Fruit fly (Drosophila melanogaster): ENCODE measurements around the gene Mipp1.

The Mipp1 gene

DNA sequence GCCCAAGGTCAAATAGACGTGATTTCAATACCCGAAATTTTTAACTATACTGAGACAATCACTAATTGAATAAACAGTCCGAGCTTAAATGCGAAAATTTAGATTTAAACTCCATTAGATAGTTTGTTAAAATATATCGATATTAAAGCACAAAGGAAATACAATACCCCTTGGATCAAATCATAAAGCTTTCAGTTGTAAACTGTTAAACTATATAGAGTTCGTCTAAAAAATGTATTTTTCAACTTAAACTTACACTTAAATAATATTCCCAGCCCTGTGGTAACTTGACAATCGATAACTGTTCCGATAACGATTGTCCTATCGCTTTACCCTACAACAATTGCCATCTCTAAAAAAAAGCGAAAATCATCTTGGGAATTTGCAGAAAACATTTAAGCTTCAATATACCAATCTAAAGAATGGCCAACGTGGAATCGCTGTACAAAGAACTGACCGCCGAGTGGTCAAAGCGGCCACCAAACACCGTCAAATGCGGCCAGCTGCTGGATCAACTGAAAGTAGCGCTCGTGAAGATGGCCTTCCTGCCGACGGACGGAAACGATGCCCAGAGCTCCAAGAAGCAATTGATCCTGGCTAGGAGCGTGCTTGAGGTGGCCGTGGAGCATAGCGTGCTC lies 9.7 kb upstream of the Mipp1 start, which contains the start of gene Rpn12 (continued):
- TF ChIP-seq CG12155 (GFP tag; optimal IDR thresholded peaks at IDR 0.05) (peak; percentile 22), CG6654 (GFP tag; optimal IDR thresholded peaks at IDR 0.05) (no peak), CG11504 (tag; optimal IDR thresholded peaks at IDR 0.05) (no peak), dm (GFP tag; optimal IDR thresholded peaks at IDR 0.05) (peak; percentile 31), ab (GFP tag; optimal IDR thresholded peaks at IDR 0.05) (no peak), sna (GFP tag; IDR thresholded peaks at IDR 0.05; ENCODE audit: partially characterized antibody) (peak; percentile 86), wdn (GFP tag; IDR thresholded peaks at IDR 0.05) (no peak), Dip2 (GFP tag; IDR thresholded peaks at IDR 0.05) (no peak), Trl (optimal IDR thresholded peaks at IDR 0.05) (no peak), Trl (GFP tag; optimal IDR thresholded peaks at IDR 0.05) (no peak), CoRest (tag; optimal IDR thresholded peaks at IDR 0.05) (peak; percentile 47), ftz-f1 (GFP tag; optimal IDR thresholded peaks at IDR 0.05) (no peak), CG9609 (GFP tag; optimal IDR thresholded peaks at IDR 0.05) (no peak), exex (tag; optimal IDR thresholded peaks at IDR 0.05) (no peak), caup (GFP tag; optimal IDR thresholded peaks at IDR 0.05; ENCODE audit: severe bottlenecking) (no peak), CG17328 (GFP tag; IDR thresholded peaks at IDR 0.05) (no peak), Pdp1 (GFP tag; optimal IDR thresholded peaks at IDR 0.05) (peak; percentile 9 to 26), CG3065 (GFP tag; optimal IDR thresholded peaks at IDR 0.05) (no peak), zf30C (GFP tag; optimal IDR thresholded peaks at IDR 0.05) (peak; percentile 25), crp (GFP tag; optimal IDR thresholded peaks at IDR 0.05) (peak in 1 of 2 experiments; percentile 4), ase (GFP tag; IDR thresholded peaks at IDR 0.05) (no peak), CG1647 (GFP tag; optimal IDR thresholded peaks at IDR 0.05) (no peak), Drgx (GFP tag; IDR thresholded peaks at IDR 0.05) (no peak), jumu (GFP tag; optimal IDR thresholded peaks at IDR 0.05) (no peak), CG4617 (GFP tag; optimal IDR thresholded peaks at IDR 0.05; ENCODE audit: borderline replicate concordance) (peak; percentile 53), chn (GFP tag; optimal IDR thresholded peaks at IDR 0.05) (no peak), CG17829 (tag; optimal IDR thresholded peaks at IDR 0.05) (peak; percentile 42), Awh (GFP tag; IDR thresholded peaks at IDR 0.05) (no peak), CG31224 (GFP tag; IDR thresholded peaks at IDR 0.05) (no peak), Mrtf (GFP tag; IDR thresholded peaks at IDR 0.05) (no peak), hb (GFP tag; IDR thresholded peaks at IDR 0.05; ENCODE audit: partially characterized antibody) (peak; percentile 81), fru (optimal IDR thresholded peaks at IDR 0.05) (no peak), bsh (GFP tag; optimal IDR thresholded peaks at IDR 0.05) (peak in 1 of 2 experiments; percentile 1), fd102C (GFP tag; optimal IDR thresholded peaks at IDR 0.05) (no peak), MESR4 (GFP tag; optimal IDR thresholded peaks at IDR 0.05) (peak; percentile 80), pros (GFP tag; optimal IDR thresholded peaks at IDR 0.05) (no peak), CG11456 (GFP tag; IDR thresholded peaks at IDR 0.05) (no peak; the same call in 2 of the 3 replicates), Max (GFP tag; optimal IDR thresholded peaks at IDR 0.05) (no peak), CG13775 (GFP tag; optimal IDR thresholded peaks at IDR 0.05) (peak; percentile 39), ara (GFP tag; IDR thresholded peaks at IDR 0.05) (no peak), Dll (GFP tag; IDR thresholded peaks at IDR 0.05; ENCODE audit: partially characterized antibody) (peak; percentile 88), CG8359 (GFP tag; optimal IDR thresholded peaks at IDR 0.05; ENCODE audit: borderline replicate concordance) (no peak), CG12236 (GFP tag; optimal IDR thresholded peaks at IDR 0.05) (no peak), z (GFP tag; IDR thresholded peaks at IDR 0.05) (no peak), HLH4C (GFP tag; IDR thresholded peaks at IDR 0.05; ENCODE audit: partially characterized antibody) (peak; percentile 89), Dfd (GFP tag; optimal IDR thresholded peaks at IDR 0.05) (no peak), Mes4 (GFP tag; optimal IDR thresholded peaks at IDR 0.05) (peak; percentile 7), Optix (GFP tag; IDR thresholded peaks at IDR 0.05) (no peak), CG2678 (tag; optimal IDR thresholded peaks at IDR 0.05) (peak; percentile 49), Jarid2 (GFP tag; optimal IDR thresholded peaks at IDR 0.05) (no peak)
